Worm (Caenorhabditis elegans): ENCODE measurements around the gene mtq-2.

ce11 chrII:2202147-2202546 lies 12.9 kb upstream of the mtq-2 start:
- no peak for TF ChIP-seq ZK546.5 (tag; optimal IDR thresholded peaks at IDR 0.05)
- no peak for TF ChIP-seq nhr-21 (tag; optimal IDR thresholded peaks at IDR 0.05)
